Fruit fly (Drosophila melanogaster): ENCODE data around the gene ND-20.

ND-20 gene

dm6 chrX:15991618-15992526 is 5.3 kb upstream of the ND-20 start, which contains the start of the genes CG46312, eIF5 and exd (continued):
- peak; percentile 69; the same call in 2 of the 3 replicates for TF ChIP-seq knrl (GFP tag; IDR thresholded peaks at IDR 0.05; ENCODE audit: partially characterized antibody)
- TF ChIP-seq CG3995 (GFP tag; optimal IDR thresholded peaks at IDR 0.05): peak; percentile 12
- no peak for TF ChIP-seq pros (GFP tag; optimal IDR thresholded peaks at IDR 0.05)
- TF ChIP-seq CG33213 (GFP tag; optimal IDR thresholded peaks at IDR 0.05): no peak
- peak; percentile 74 for TF ChIP-seq CG13287 (GFP tag; IDR thresholded peaks at IDR 0.05; ENCODE audit: partially characterized antibody)
- peak; percentile 70 for TF ChIP-seq MESR4 (GFP tag; optimal IDR thresholded peaks at IDR 0.05)
- peak; percentile 85 for TF ChIP-seq CG7357 (GFP tag; IDR thresholded peaks at IDR 0.05)
- no peak for TF ChIP-seq Ada2b (GFP tag; IDR thresholded peaks at IDR 0.05)
- peak; percentile 47 for TF ChIP-seq row (GFP tag; IDR thresholded peaks at IDR 0.05)
- peak; percentile 30 for TF ChIP-seq CG12659 (GFP tag; optimal IDR thresholded peaks at IDR 0.05)
- TF ChIP-seq Atf3 (GFP tag; optimal IDR thresholded peaks at IDR 0.05): no peak
- peak; percentile 82 for TF ChIP-seq Dref (GFP tag; IDR thresholded peaks at IDR 0.05)
- TF ChIP-seq CG13624 (GFP tag; optimal IDR thresholded peaks at IDR 0.05): no peak
- peak; percentile 77 for TF ChIP-seq CG14860 (GFP tag; IDR thresholded peaks at IDR 0.05; ENCODE audit: partially characterized antibody)
- peak; percentile 63 for TF ChIP-seq ato (GFP tag; IDR thresholded peaks at IDR 0.05; ENCODE audit: partially characterized antibody)
- no peak for TF ChIP-seq H15 (GFP tag; IDR thresholded peaks at IDR 0.05)
- TF ChIP-seq CG18262 (tag; optimal IDR thresholded peaks at IDR 0.05): peak; percentile 13
- no peak for TF ChIP-seq wor (GFP tag; IDR thresholded peaks at IDR 0.05)
- TF ChIP-seq pzg (GFP tag; optimal IDR thresholded peaks at IDR 0.05): peak; percentile 31
- peak; percentile 61 for TF ChIP-seq hbn (GFP tag; IDR thresholded peaks at IDR 0.05; ENCODE audit: partially characterized antibody)
- TF ChIP-seq CG8924 (tag; optimal IDR thresholded peaks at IDR 0.05): peak; percentile 14
- no peak for TF ChIP-seq CG4730 (GFP tag; IDR thresholded peaks at IDR 0.05)
- peak; percentile 83 for TF ChIP-seq CG7963 (GFP tag; IDR thresholded peaks at IDR 0.05; ENCODE audit: partially characterized antibody)
- peak; percentile 22 for TF ChIP-seq CG17802 (tag; optimal IDR thresholded peaks at IDR 0.05)
- peak; percentile 7 for TF ChIP-seq CG30403 (GFP tag; optimal IDR thresholded peaks at IDR 0.05)
- no peak for TF ChIP-seq Fer1 (GFP tag; optimal IDR thresholded peaks at IDR 0.05)
- TF ChIP-seq Med (GFP tag): peak; percentile 13
- peak; percentile 23 for TF ChIP-seq phol (tag; optimal IDR thresholded peaks at IDR 0.05)
- TF ChIP-seq maf-S (GFP tag; optimal IDR thresholded peaks at IDR 0.05): no peak
- TF ChIP-seq Bdp1 (GFP tag; optimal IDR thresholded peaks at IDR 0.05): no peak
- peak; percentile 86 for TF ChIP-seq HLH4C (GFP tag; IDR thresholded peaks at IDR 0.05; ENCODE audit: partially characterized antibody)
- TF ChIP-seq Sry-δ (GFP tag; optimal IDR thresholded peaks at IDR 0.05): peak; percentile 62
- no peak for TF ChIP-seq dati (GFP tag; IDR thresholded peaks at IDR 0.05)
- no peak for TF ChIP-seq Oaz (GFP tag; IDR thresholded peaks at IDR 0.05)
- no peak for TF ChIP-seq CG14050 (GFP tag; IDR thresholded peaks at IDR 0.05)
- TF ChIP-seq CG2120 (GFP tag; optimal IDR thresholded peaks at IDR 0.05): no peak
- no peak for TF ChIP-seq sd (tag; optimal IDR thresholded peaks at IDR 0.05)
- peak; percentile 13 for TF ChIP-seq stwl (tag; optimal IDR thresholded peaks at IDR 0.05)
- TF ChIP-seq ems (GFP tag; optimal IDR thresholded peaks at IDR 0.05): no peak
- peak; percentile 24 for TF ChIP-seq CG15514 (GFP tag; optimal IDR thresholded peaks at IDR 0.05)
- TF ChIP-seq crol (GFP tag; IDR thresholded peaks at IDR 0.05): no peak
- peak in 1 of 2 experiments; percentile 21 for TF ChIP-seq Dfd (GFP tag; optimal IDR thresholded peaks at IDR 0.05)
- TF ChIP-seq CG2712 (tag; optimal IDR thresholded peaks at IDR 0.05): peak; percentile 38
- TF ChIP-seq PHDP (tag; optimal IDR thresholded peaks at IDR 0.05): no peak
- TF ChIP-seq CG14710 (tag; optimal IDR thresholded peaks at IDR 0.05): peak; percentile 97
- peak; percentile 77 for TF ChIP-seq Opbp (GFP tag; IDR thresholded peaks at IDR 0.05; ENCODE audit: partially characterized antibody)
- TF ChIP-seq nmo (GFP tag; optimal IDR thresholded peaks at IDR 0.05): peak; percentile 55
- TF ChIP-seq Ssrp (tag; optimal IDR thresholded peaks at IDR 0.05): peak; percentile 13

Measured in whole organism, embryonic.